Fruit fly (Drosophila melanogaster) whole organism, adult: ENCODE results near the gene CG3726.
"Not testable (repeated sequence)": the region's sequence is repeated elsewhere in the genome, so short reads cannot be mapped to it uniquely, and the experiment has no call there.

Source experiments
- CG11617 ChIP-seq: fragments of 200-800 bp; sonication (Bioruptor generic); optimal IDR thresholded peaks from 2 replicates; lab custom pipeline; 2017; ENCODE audit warnings: mild to moderate bottlenecking, missing biosample characterization, missing genetic modification reagents, missing genetic modification characterization
- CG12768 ChIP-seq: fragments of 200-800 bp; sonication (Bioruptor generic); optimal IDR thresholded peaks from 2 replicates; lab custom pipeline; 2017; ENCODE audit warnings: missing biosample characterization, missing genetic modification characterization, mild to moderate bottlenecking, moderate library complexity, missing genetic modification reagents
- CG14711 ChIP-seq: fragments of 200-800 bp; sonication (Bioruptor generic); optimal IDR thresholded peaks from 2 replicates; lab custom pipeline; 2018; ENCODE audit warnings: missing biosample characterization, mild to moderate bottlenecking, missing genetic modification characterization, moderate library complexity
- CG1620 ChIP-seq: fragments of 200-800 bp; sonication (Bioruptor generic); optimal IDR thresholded peaks from 2 replicates; lab custom pipeline; 2016; ENCODE audit warnings: missing biosample characterization, missing genetic modification characterization
- CG33017 ChIP-seq: fragments of 200-800 bp; sonication (Bioruptor generic); optimal IDR thresholded peaks from 2 replicates; lab custom pipeline; 2018; ENCODE audit warnings: missing biosample characterization, mild to moderate bottlenecking, missing genetic modification characterization, moderate library complexity
- CG5204 ChIP-seq: fragments of 200-800 bp; sonication (Bioruptor generic); optimal IDR thresholded peaks from 2 replicates; lab custom pipeline; 2016; ENCODE audit warnings: missing biosample characterization, missing genetic modification characterization
- CG7045 ChIP-seq: fragments of 200-800 bp; sonication (Bioruptor generic); optimal IDR thresholded peaks from 2 replicates; lab custom pipeline; 2017; ENCODE audit warnings: missing biosample characterization, mild to moderate bottlenecking, missing genetic modification characterization
- CG7101 ChIP-seq: fragments of 200-800 bp; sonication (Bioruptor generic); optimal IDR thresholded peaks from 2 replicates; lab custom pipeline; 2018; ENCODE audit warnings: missing biosample characterization, mild to moderate bottlenecking, missing genetic modification characterization, moderate library complexity
- Clk ChIP-seq: fragments of 200-800 bp; sonication (Bioruptor generic); optimal IDR thresholded peaks from 2 replicates; lab custom pipeline; 2017; ENCODE audit warnings: missing biosample characterization, missing genetic modification characterization
- Crg-1 ChIP-seq: fragments of 200-800 bp; sonication (Bioruptor generic); optimal IDR thresholded peaks from 2 replicates; lab custom pipeline; 2016; ENCODE audit warnings: missing biosample characterization, missing genetic modification characterization
- Hr96 ChIP-seq: fragments of 200-800 bp; sonication (Bioruptor generic); optimal IDR thresholded peaks from 2 replicates; lab custom pipeline; 2016; ENCODE audit warnings: missing biosample characterization, missing genetic modification characterization
- Mnt ChIP-seq: fragments of 200-800 bp; sonication (Bioruptor generic); optimal IDR thresholded peaks from 2 replicates; lab custom pipeline; 2016; ENCODE audit warnings: missing biosample characterization, mild to moderate bottlenecking, missing genetic modification characterization
- bab1 ChIP-seq: fragments of 200-800 bp; sonication (Bioruptor generic); optimal IDR thresholded peaks from 3 replicates; lab custom pipeline; 2019; ENCODE audit warnings: missing biosample characterization, mild to moderate bottlenecking, missing genetic modification characterization, moderate library complexity
- cic ChIP-seq: fragments of 200-800 bp; sonication (Bioruptor generic); optimal IDR thresholded peaks from 2 replicates; lab custom pipeline; 2017; ENCODE audit warnings: missing biosample characterization, mild to moderate bottlenecking, missing genetic modification characterization, moderate library complexity
- cnc ChIP-seq, 2 experiments: fragments of >200 bp; optimal IDR thresholded peaks; 2 replicates each; lab custom pipeline; 2017
- kay ChIP-seq: fragments of 200-800 bp; sonication (Bioruptor generic); peaks from one replicate; lab custom pipeline; 2016; ENCODE audit warnings: missing biosample characterization, missing genetic modification characterization, borderline replicate concordance
- ovo ChIP-seq: fragments of 200-800 bp; sonication (Bioruptor generic); optimal IDR thresholded peaks from 2 replicates; lab custom pipeline; 2016; ENCODE audit warnings: missing biosample characterization, missing genetic modification characterization
- pad ChIP-seq: fragments of 200-800 bp; sonication (Bioruptor generic); optimal IDR thresholded peaks from 3 replicates; lab custom pipeline; 2017; ENCODE audit warnings: missing biosample characterization, missing genetic modification characterization, mild to moderate bottlenecking, moderate library complexity, missing genetic modification reagents
- tj ChIP-seq: fragments of 200-800 bp; sonication (Bioruptor generic); optimal IDR thresholded peaks from 3 replicates; lab custom pipeline; 2017; ENCODE audit warnings: missing biosample characterization, mild to moderate bottlenecking, missing genetic modification characterization, moderate library complexity
- toe ChIP-seq: fragments of 200-800 bp; sonication (Bioruptor generic); optimal IDR thresholded peaks from 2 replicates; lab custom pipeline; 2016; ENCODE audit warnings: missing biosample characterization, missing genetic modification characterization

CG3726 gene

dm6 chrX:5942306-5942705 lies 25.4 kb downstream of the CG3726 start, which contains the start of gene CG12728:
Gene CG12728 (plus strand): TSS chrX:5942606.
- not testable (repeated sequence) for TF ChIP-seq cnc (optimal IDR thresholded peaks at IDR 0.05; lab: Kevin White, UChicago); tj (GFP tag; lab: Kevin White, UChicago); CG12768 (GFP tag; lab: Kevin White, UChicago)

DNA sequence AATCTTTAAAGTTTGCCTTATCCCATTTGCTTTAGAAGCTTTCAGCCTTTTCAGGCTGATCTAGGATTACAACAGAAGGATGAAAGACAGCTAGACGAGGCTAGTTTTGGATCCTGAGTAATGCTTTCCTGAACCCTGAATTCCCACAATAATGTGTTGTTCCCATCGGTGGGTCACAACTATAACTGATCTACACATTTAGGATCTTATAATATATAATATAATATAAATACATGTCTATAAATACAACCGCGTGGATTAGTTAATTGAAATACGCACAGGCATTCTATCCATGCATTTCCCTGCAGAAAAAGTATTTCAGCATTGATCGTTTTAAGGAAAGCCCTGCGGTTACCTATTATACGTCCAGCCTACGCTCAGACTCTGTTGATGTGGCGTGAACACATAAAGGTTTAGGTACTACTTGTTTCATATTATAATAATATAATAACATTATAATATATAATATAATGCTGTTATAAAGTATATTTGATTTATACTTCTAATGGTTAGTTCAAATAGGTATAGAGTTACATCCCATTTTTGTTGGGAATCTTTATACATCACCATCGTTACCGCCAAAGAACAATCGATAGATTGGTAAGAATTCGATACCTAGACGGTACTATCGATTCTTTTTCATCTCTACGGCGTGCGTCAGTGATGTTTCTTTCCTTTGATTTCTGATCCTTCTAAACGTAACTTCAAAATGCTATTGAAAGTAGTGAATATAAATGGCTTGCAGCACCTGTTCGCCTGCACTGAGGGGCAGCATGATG lies 28.3 kb downstream of the CG3726 start, which contains the start of gene CG32756:
TSS of gene CG32756 (plus strand) at position 631 of the 779 bp plus-strand sequence.
- not testable (repeated sequence) for TF ChIP-seq Clk; toe (GFP tag; lab: Kevin White, UChicago); tj (GFP tag; lab: Kevin White, UChicago)

- TF ChIP-seq Clk = no peak
- peak; percentile 16 for TF ChIP-seq cic (GFP tag; lab: Kevin White, UChicago)
- TF ChIP-seq CG7101 = no peak
- TF ChIP-seq Mnt (GFP tag; lab: Kevin White, UChicago) = peak; percentile 34
- TF ChIP-seq toe (GFP tag; lab: Kevin White, UChicago) = no peak
- no peak for TF ChIP-seq cnc (optimal IDR thresholded peaks at IDR 0.05; lab: Kevin White, UChicago)
- no peak for TF ChIP-seq pad (GFP tag; lab: Kevin White, UChicago)
Observed at dm6 chrX:5947870-5948498, 31.1 kb downstream of the CG3726 start, which contains the start of gene CG6041. Gene CG6041 (plus strand): TSS chrX:5948160.

- TF ChIP-seq kay = no peak
- no peak for TF ChIP-seq Mnt (GFP tag; lab: Kevin White, UChicago)
Observed at dm6 chrX:5949951-5950350, 33.1 kb downstream of the CG3726 start, which contains the start of gene CG32755. Gene CG32755 (plus strand): TSS chrX:5950251.

DNA sequence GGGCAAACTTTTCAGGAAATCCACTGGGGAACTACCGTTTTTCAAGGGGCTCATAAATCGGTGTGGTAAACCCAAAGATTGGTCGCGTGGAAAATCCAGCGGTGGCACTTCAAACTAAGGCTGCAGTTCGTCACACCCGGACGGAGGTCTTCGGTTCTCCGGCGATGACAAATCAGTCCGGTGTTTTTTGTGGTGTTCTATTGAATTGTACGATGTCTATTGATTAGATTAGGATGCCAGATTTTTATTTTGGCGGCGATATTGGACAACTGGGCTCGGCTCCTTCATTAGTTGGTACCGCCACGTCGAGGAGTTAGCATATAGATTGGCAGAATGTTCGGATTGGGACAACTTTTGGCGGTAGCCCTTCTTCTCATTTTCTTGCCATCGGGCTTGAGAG lies 35.4 kb downstream of the CG3726 start, which contains the start of gene CG6048:
TSS of gene CG6048 (plus strand) at position 301 of the 400 bp plus-strand sequence.
- TF ChIP-seq Mnt (GFP tag; lab: Kevin White, UChicago) (no peak), CG14711 (no peak), Crg-1 (GFP tag; lab: Kevin White, UChicago) (no peak), CG5204 (GFP tag; lab: Kevin White, UChicago) (no peak), pad (GFP tag; lab: Kevin White, UChicago) (no peak), CG33017 (tag; lab: Kevin White, UChicago) (no peak), kay (no peak), CG12768 (GFP tag; lab: Kevin White, UChicago) (no peak), cnc (optimal IDR thresholded peaks at IDR 0.05; lab: Kevin White, UChicago) (no peak), tj (GFP tag; lab: Kevin White, UChicago) (no peak), Clk (no peak), bab1 (GFP tag; lab: Kevin White, UChicago) (no peak), toe (GFP tag; lab: Kevin White, UChicago) (no peak), CG7045 (no peak), CG1620 (GFP tag; lab: Kevin White, UChicago) (no peak), Hr96 (GFP tag; lab: Kevin White, UChicago) (no peak), CG11617 (GFP tag; lab: Kevin White, UChicago) (no peak), CG7101 (no peak), ovo (GFP tag; lab: Kevin White, UChicago) (no peak)

- TF ChIP-seq Hr96 (GFP tag; lab: Kevin White, UChicago) (no peak), Clk (no peak), CG1620 (GFP tag; lab: Kevin White, UChicago) (no peak), CG7045 (no peak), CG7101 (no peak), CG5204 (GFP tag; lab: Kevin White, UChicago) (no peak), kay (no peak), Crg-1 (GFP tag; lab: Kevin White, UChicago) (no peak), toe (GFP tag; lab: Kevin White, UChicago) (no peak), cnc (optimal IDR thresholded peaks at IDR 0.05; lab: Kevin White, UChicago) (no peak), CG33017 (tag; lab: Kevin White, UChicago) (no peak)
Observed at dm6 chrX:5955207-5955679, 38.3 kb downstream of the CG3726 start, which contains the start of gene CG6067. Gene CG6067 (plus strand): TSS chrX:5955629.
